Worm (Caenorhabditis elegans): Measurements from ENCODE around the gene phg-1.

Gene phg-1

DNA sequence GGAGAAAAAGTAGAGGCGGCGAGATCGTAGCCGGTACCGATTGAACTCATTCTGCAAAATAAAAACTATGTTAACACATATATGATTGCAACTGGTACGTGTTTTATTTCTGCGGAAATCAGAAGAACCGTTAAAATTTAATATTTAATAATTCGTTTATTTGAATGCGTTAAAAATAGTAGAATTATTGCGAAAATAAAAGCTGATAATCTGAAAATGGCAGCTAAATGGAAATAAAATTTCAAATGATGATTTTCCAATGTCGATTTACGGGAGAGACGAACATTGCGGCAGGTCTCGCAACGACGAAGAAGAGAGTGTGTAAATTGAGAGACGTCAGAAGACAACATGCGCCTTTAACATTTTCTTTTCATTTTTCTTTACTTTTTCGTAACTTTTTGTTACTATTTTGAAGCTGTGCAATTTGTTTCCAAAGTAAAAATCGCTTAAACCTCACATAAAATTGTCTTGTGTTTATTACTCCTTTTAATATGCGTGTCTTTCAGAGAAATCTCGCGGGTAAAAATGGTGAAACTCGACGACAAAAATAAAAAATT lies 37.6 kb upstream of the phg-1 start, which contains the start of the genes pas-7 and puf-12:
Gene pas-7, minus strand, starts transcription at position 51 of the 557 bp plus-strand sequence.
Gene puf-12, plus strand, starts transcription at position 507 of the 557 bp plus-strand sequence.
- TF ChIP-seq elt-1 (tag; optimal IDR thresholded peaks at IDR 0.05): no peak
- TF ChIP-seq ama-1 (optimal IDR thresholded peaks at IDR 0.05): no peak
- TF ChIP-seq R02D3.7 (tag; optimal IDR thresholded peaks at IDR 0.05): peak; percentile 5
- no peak for TF ChIP-seq F13H6.1 (tag; optimal IDR thresholded peaks at IDR 0.05)
- peak in 1 of 2 experiments; percentile 77 for TF ChIP-seq lsy-2 (tag; optimal IDR thresholded peaks at IDR 0.05)
- TF ChIP-seq snpc-4 (tag; optimal IDR thresholded peaks at IDR 0.05): no peak
- no peak for TF ChIP-seq ztf-4 (tag; optimal IDR thresholded peaks at IDR 0.05)
- TF ChIP-seq C34F6.9 (tag; optimal IDR thresholded peaks at IDR 0.05): peak; percentile 65
- TF ChIP-seq unc-55 (GFP tag; optimal IDR thresholded peaks at IDR 0.05): peak; percentile 67
- TF ChIP-seq skn-1 (tag; optimal IDR thresholded peaks at IDR 0.05): peak; percentile 63
- TF ChIP-seq nhr-129 (tag; optimal IDR thresholded peaks at IDR 0.05): peak; percentile 59
- TF ChIP-seq blmp-1 (tag; optimal IDR thresholded peaks at IDR 0.05; ENCODE audit: insufficient read depth): no peak
- TF ChIP-seq ceh-82 (tag; optimal IDR thresholded peaks at IDR 0.05): no peak
- TF ChIP-seq nhr-21 (tag; optimal IDR thresholded peaks at IDR 0.05): no peak

DNA sequence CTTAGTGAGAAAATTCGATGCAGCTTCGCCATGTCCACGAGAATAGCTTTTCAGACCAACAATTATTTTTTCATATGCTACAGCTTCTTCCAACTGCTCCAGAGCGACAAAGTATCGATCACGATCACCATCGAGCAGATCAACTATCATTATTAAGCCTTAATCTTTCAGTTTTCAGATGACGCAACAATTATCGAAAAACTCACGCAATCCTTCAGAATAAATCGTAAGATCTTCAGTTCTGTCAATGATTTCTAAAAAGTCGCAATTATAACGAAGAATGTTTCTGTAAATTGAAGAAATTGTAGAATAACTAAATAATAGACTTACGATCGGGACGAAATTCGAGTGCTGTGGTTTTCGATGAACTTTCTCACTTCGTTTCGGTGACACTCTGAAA lies 34.2 kb upstream of the phg-1 start:
- TF ChIP-seq zag-1 (tag; optimal IDR thresholded peaks at IDR 0.05): no peak
- no peak for TF ChIP-seq crh-2 (tag; optimal IDR thresholded peaks at IDR 0.05)

DNA sequence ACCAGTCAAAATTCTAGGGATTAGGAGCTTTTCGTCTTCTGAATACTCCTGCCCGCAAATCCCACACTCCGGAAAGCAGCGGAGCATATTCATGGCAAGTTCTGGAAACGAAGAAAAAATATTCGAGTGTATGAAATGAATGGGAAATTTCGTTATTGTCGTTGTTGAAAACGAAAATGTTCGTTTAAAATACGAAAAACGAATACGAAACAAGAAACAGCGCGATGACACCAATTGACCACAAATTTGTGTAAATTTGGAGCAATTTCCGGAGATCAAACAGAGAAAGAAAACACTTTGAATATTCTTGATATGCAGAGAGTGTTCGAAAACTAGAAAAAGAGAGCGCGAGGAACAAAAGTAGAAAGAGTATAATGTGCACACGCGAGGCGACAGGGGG lies 31.9 kb upstream of the phg-1 start, which contains the start of gene ZK945.4:
Gene ZK945.4, minus strand, starts transcription at position 101 of the 400 bp plus-strand sequence.
- TF ChIP-seq nhr-129 (tag; optimal IDR thresholded peaks at IDR 0.05): no peak

DNA sequence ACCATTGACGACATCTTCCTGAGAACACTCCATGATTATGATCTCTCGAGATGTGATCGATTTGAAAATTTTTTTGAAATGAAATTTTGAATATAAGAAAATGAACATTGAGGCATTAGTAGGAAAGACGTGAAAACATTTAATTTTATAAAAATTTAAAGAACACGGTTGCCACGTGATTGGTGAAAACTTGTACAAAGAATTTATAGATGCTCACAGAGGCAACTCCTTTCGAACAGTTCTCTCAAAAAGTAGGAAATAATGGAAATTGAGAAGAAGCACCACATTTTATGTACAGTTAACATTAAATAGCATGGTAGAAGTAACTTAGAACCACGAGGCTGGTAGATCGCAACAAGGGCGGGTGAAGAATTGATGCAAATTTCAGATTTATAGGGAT lies 30.6 kb upstream of the phg-1 start, which contains the start of gene ZK945.6:
Gene ZK945.6, minus strand, starts transcription at position 101 of the 400 bp plus-strand sequence.
- TF ChIP-seq ceh-16 (tag; optimal IDR thresholded peaks at IDR 0.05): no peak
- TF ChIP-seq ztf-4 (tag; optimal IDR thresholded peaks at IDR 0.05): no peak
- TF ChIP-seq alr-1 (tag; optimal IDR thresholded peaks at IDR 0.05): no peak
- no peak for TF ChIP-seq ama-1 (optimal IDR thresholded peaks at IDR 0.05)
- no peak for TF ChIP-seq nhr-23 (tag; optimal IDR thresholded peaks at IDR 0.05)
- TF ChIP-seq elt-1 (tag; optimal IDR thresholded peaks at IDR 0.05): no peak
- TF ChIP-seq zag-1 (tag; optimal IDR thresholded peaks at IDR 0.05): no peak
- no peak for TF ChIP-seq nhr-10 (tag; optimal IDR thresholded peaks at IDR 0.05)
- no peak for TF ChIP-seq ZK546.5 (tag; optimal IDR thresholded peaks at IDR 0.05)
- no peak for TF ChIP-seq dmd-4 (tag; optimal IDR thresholded peaks at IDR 0.05)
- no peak for TF ChIP-seq lin-13 (GFP tag; optimal IDR thresholded peaks at IDR 0.05)
- no peak for TF ChIP-seq unc-62 (GFP tag; optimal IDR thresholded peaks at IDR 0.05)
- TF ChIP-seq sma-9 (GFP tag; optimal IDR thresholded peaks at IDR 0.05): no peak
- TF ChIP-seq sma-9 (tag; optimal IDR thresholded peaks at IDR 0.05): no peak
- no peak for TF ChIP-seq C34F6.9 (tag; optimal IDR thresholded peaks at IDR 0.05)
- TF ChIP-seq nhr-77 (tag; optimal IDR thresholded peaks at IDR 0.05): no peak
- TF ChIP-seq nhr-25 (tag; optimal IDR thresholded peaks at IDR 0.05): no peak
- TF ChIP-seq peb-1 (tag; optimal IDR thresholded peaks at IDR 0.05): no peak
- TF ChIP-seq aly-2 (tag; optimal IDR thresholded peaks at IDR 0.05): no peak
- TF ChIP-seq fos-1 (tag; optimal IDR thresholded peaks at IDR 0.05): no peak
- no peak for TF ChIP-seq sma-3 (GFP tag; optimal IDR thresholded peaks at IDR 0.05)

ce11 chrII:10108377-10108776 lies 29.1 kb upstream of the phg-1 start, which contains the start of the genes ZK945.7 and ZK945.8:
Gene ZK945.7, minus strand, starts transcription at chrII:10108477.
Gene ZK945.8, plus strand, starts transcription at chrII:10108651.
- no peak for TF ChIP-seq mbf-1 (tag; optimal IDR thresholded peaks at IDR 0.05)
- TF ChIP-seq ZK546.5 (tag; optimal IDR thresholded peaks at IDR 0.05): no peak
- no peak for TF ChIP-seq ztf-1 (GFP tag; conservative IDR thresholded peaks at IDR 0.05)
- TF ChIP-seq sma-9 (GFP tag; optimal IDR thresholded peaks at IDR 0.05): no peak
- no peak for TF ChIP-seq sma-9 (tag; optimal IDR thresholded peaks at IDR 0.05)
- TF ChIP-seq egl-27 (tag; optimal IDR thresholded peaks at IDR 0.05): no peak
- no peak for TF ChIP-seq mab-5 (tag; optimal IDR thresholded peaks at IDR 0.05)
- TF ChIP-seq mdl-1 (tag; optimal IDR thresholded peaks at IDR 0.05): no peak
- TF ChIP-seq C34F6.9 (tag; optimal IDR thresholded peaks at IDR 0.05): no peak
- TF ChIP-seq elt-3 (tag; optimal IDR thresholded peaks at IDR 0.05): no peak
- TF ChIP-seq gmeb-1 (tag; optimal IDR thresholded peaks at IDR 0.05): no peak
- TF ChIP-seq sem-4 (tag; optimal IDR thresholded peaks at IDR 0.05): no peak
- no peak for TF ChIP-seq nhr-25 (tag; optimal IDR thresholded peaks at IDR 0.05)
- no peak for TF ChIP-seq F13H6.1 (tag; optimal IDR thresholded peaks at IDR 0.05)
- no peak for TF ChIP-seq dmd-4 (tag; optimal IDR thresholded peaks at IDR 0.05)
- TF ChIP-seq lsy-2 (tag; optimal IDR thresholded peaks at IDR 0.05): no peak
- TF ChIP-seq Y55F3AM.14 (GFP tag; optimal IDR thresholded peaks at IDR 0.05): no peak
- no peak for TF ChIP-seq lin-13 (GFP tag; optimal IDR thresholded peaks at IDR 0.05)
- TF ChIP-seq lin-39 (tag; optimal IDR thresholded peaks at IDR 0.05): no peak
- TF ChIP-seq nhr-77 (tag; optimal IDR thresholded peaks at IDR 0.05): no peak
- TF ChIP-seq nhr-6 (tag; optimal IDR thresholded peaks at IDR 0.05): no peak

Measured in whole organism, L2 larva.